Worm (Caenorhabditis elegans): ENCODE data around the gene C50F4.6.

Gene C50F4.6

DNA sequence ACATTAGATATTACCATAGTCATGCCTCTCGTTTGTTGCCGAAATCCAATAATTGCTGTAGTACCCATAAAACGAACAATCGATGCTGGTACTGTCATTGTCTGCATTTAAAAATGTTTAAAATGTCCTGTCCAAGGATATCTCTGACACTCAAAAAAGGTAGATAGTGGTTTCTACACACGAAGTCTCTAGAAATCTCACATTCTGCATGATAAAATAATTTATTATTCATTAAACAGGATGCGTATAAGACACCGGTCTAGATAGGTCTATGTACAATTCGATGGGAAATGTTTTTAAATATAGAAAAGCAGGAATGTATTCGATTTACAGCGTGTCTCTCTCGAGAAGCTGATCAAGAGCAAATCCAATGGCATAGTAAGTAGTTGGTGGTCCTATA lies 6.3 kb upstream of the C50F4.6 start, which contains the start of gene C50F4.12:
Gene C50F4.12 (minus strand): TSS at position 101 of the 400 bp plus-strand sequence.
- no peak for TF ChIP-seq ceh-9 (tag; optimal IDR thresholded peaks at IDR 0.05)
- no peak for TF ChIP-seq fkh-2 (tag; optimal IDR thresholded peaks at IDR 0.05)
- TF ChIP-seq ceh-82 (tag; optimal IDR thresholded peaks at IDR 0.05), result no peak
- no peak for TF ChIP-seq pha-4 (tag; optimal IDR thresholded peaks at IDR 0.05)
- TF ChIP-seq jun-1 (tag; optimal IDR thresholded peaks at IDR 0.05), result no peak
- TF ChIP-seq nhr-12 (tag; optimal IDR thresholded peaks at IDR 0.05), result no peak
- TF ChIP-seq nhr-28 (tag; optimal IDR thresholded peaks at IDR 0.05), result no peak
- TF ChIP-seq elt-3 (tag; optimal IDR thresholded peaks at IDR 0.05), result no peak
- TF ChIP-seq nfya-1 (tag; optimal IDR thresholded peaks at IDR 0.05; ENCODE audit: insufficient read depth), result no peak
- no peak for TF ChIP-seq fos-1 (tag; optimal IDR thresholded peaks at IDR 0.05)
- no peak for TF ChIP-seq daf-12 (tag; optimal IDR thresholded peaks at IDR 0.05)
- TF ChIP-seq ceh-28 (tag; optimal IDR thresholded peaks at IDR 0.05), result no peak
- TF ChIP-seq tbx-2 (tag; optimal IDR thresholded peaks at IDR 0.05), result no peak
- TF ChIP-seq mml-1 (tag; optimal IDR thresholded peaks at IDR 0.05), result no peak
- no peak for TF ChIP-seq egl-5 (tag; optimal IDR thresholded peaks at IDR 0.05)
- TF ChIP-seq ama-1 (optimal IDR thresholded peaks at IDR 0.05), result no peak
- no peak for TF ChIP-seq eor-1 (tag; optimal IDR thresholded peaks at IDR 0.05)

DNA sequence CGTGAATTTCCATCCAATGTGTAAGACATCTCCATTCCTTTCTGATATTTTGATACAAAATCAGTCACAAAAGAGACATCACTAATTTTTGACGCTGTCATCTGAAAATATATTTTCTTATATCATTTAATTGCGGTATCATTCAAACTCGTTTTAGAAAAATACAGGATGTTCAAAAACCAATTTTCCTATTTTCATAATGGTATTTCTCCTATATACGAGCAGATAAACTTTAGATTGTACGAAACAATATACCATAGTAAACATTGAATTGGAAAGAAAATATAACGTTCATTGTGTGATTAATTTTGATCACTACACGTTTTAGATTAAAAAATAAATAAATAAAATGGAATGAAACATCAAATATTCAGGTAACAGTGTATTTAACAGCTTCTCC lies 4.4 kb upstream of the C50F4.6 start, which contains the start of gene C50F4.16:
Gene C50F4.16 (minus strand): TSS at position 101 of the 400 bp plus-strand sequence.
- TF ChIP-seq sea-2 (GFP tag; optimal IDR thresholded peaks at IDR 0.05) (no peak), ZK546.5 (tag; optimal IDR thresholded peaks at IDR 0.05) (no peak), ceh-9 (tag; optimal IDR thresholded peaks at IDR 0.05) (no peak), nhr-23 (tag; optimal IDR thresholded peaks at IDR 0.05) (no peak), pha-4 (tag; optimal IDR thresholded peaks at IDR 0.05) (no peak), jun-1 (tag; optimal IDR thresholded peaks at IDR 0.05) (no peak), snpc-4 (tag; optimal IDR thresholded peaks at IDR 0.05) (no peak), nhr-11 (tag; optimal IDR thresholded peaks at IDR 0.05) (no peak), lin-15B (tag; optimal IDR thresholded peaks at IDR 0.05) (no peak), fkh-10 (GFP tag; optimal IDR thresholded peaks at IDR 0.05) (no peak), elt-2 (tag; optimal IDR thresholded peaks at IDR 0.05) (no peak), lsy-12 (tag; optimal IDR thresholded peaks at IDR 0.05) (no peak)

DNA sequence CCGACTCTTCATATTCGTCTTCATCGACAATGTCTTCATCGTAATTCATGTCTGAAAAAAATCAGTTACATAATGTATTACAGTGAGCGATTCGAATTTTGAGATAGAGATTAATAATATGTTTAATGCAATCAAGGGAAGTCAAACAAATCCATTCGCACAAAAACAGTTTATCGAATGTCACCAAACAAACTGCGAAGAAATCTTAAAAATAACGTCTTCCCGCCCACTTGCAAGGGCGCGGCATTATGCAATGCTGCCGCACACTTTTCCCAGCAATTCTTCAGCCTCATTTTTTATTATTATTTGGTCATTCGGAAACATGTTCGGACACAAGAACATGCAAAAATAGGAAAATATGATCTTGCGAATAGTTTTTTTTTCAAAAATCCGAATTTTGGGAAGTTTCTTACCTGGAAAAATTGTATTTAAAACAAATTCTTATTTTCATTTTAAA lies 1.7 kb upstream of the C50F4.6 start, which contains the start of gene mdf-1:
Gene mdf-1 (minus strand): TSS at position 51 of the 457 bp plus-strand sequence.
- peak; percentile 55 for TF ChIP-seq pha-4 (tag; optimal IDR thresholded peaks at IDR 0.05)
- peak; percentile 41 for TF ChIP-seq ama-1 (optimal IDR thresholded peaks at IDR 0.05)
- peak; percentile 73 for TF ChIP-seq lin-15B (tag; optimal IDR thresholded peaks at IDR 0.05)
- peak; percentile 14 for TF ChIP-seq tbx-2 (tag; optimal IDR thresholded peaks at IDR 0.05)
- no peak for TF ChIP-seq ztf-11 (tag; optimal IDR thresholded peaks at IDR 0.05)
- no peak for TF ChIP-seq fos-1 (tag; optimal IDR thresholded peaks at IDR 0.05)
- peak; percentile 17 for TF ChIP-seq egl-5 (tag; optimal IDR thresholded peaks at IDR 0.05)
- peak; percentile 12 for TF ChIP-seq unc-62 (GFP tag; optimal IDR thresholded peaks at IDR 0.05)
- TF ChIP-seq nhr-25 (tag; optimal IDR thresholded peaks at IDR 0.05), result peak; percentile 75
- TF ChIP-seq eor-1 (tag; optimal IDR thresholded peaks at IDR 0.05), result no peak
- TF ChIP-seq ceh-82 (tag; optimal IDR thresholded peaks at IDR 0.05), result no peak
- no peak for TF ChIP-seq nhr-12 (tag; optimal IDR thresholded peaks at IDR 0.05)
- TF ChIP-seq fkh-10 (GFP tag; optimal IDR thresholded peaks at IDR 0.05), result no peak
- TF ChIP-seq ceh-9 (tag; optimal IDR thresholded peaks at IDR 0.05), result no peak
- no peak for TF ChIP-seq ZK546.5 (tag; optimal IDR thresholded peaks at IDR 0.05)
- TF ChIP-seq pqm-1 (tag; optimal IDR thresholded peaks at IDR 0.05), result peak; percentile 58
- peak; percentile 47 for TF ChIP-seq nhr-43 (tag; optimal IDR thresholded peaks at IDR 0.05; ENCODE audit: poor library complexity, severe bottlenecking)
- TF ChIP-seq aly-2 (tag; optimal IDR thresholded peaks at IDR 0.05), result no peak
- peak; percentile 85 for TF ChIP-seq nhr-23 (tag; optimal IDR thresholded peaks at IDR 0.05)
- no peak for TF ChIP-seq nhr-237 (tag; optimal IDR thresholded peaks at IDR 0.05)
- peak; percentile 15 for TF ChIP-seq ztf-4 (tag; optimal IDR thresholded peaks at IDR 0.05)
- peak; percentile 85 for TF ChIP-seq hmg-11 (tag; optimal IDR thresholded peaks at IDR 0.05)
- TF ChIP-seq snpc-4 (tag; optimal IDR thresholded peaks at IDR 0.05), result peak; percentile 36
- TF ChIP-seq nhr-28 (tag; optimal IDR thresholded peaks at IDR 0.05), result no peak
- TF ChIP-seq elt-3 (tag; optimal IDR thresholded peaks at IDR 0.05), result no peak
- TF ChIP-seq ceh-28 (tag; optimal IDR thresholded peaks at IDR 0.05), result peak; percentile 15
- no peak for TF ChIP-seq mml-1 (tag; optimal IDR thresholded peaks at IDR 0.05)
- no peak for TF ChIP-seq nhr-67 (tag; optimal IDR thresholded peaks at IDR 0.05)
- no peak for TF ChIP-seq zag-1 (tag; optimal IDR thresholded peaks at IDR 0.05)
- TF ChIP-seq nhr-76 (tag; optimal IDR thresholded peaks at IDR 0.05), result no peak
- no peak for TF ChIP-seq ceh-16 (tag; optimal IDR thresholded peaks at IDR 0.05)
- TF ChIP-seq egl-27 (tag; optimal IDR thresholded peaks at IDR 0.05), result no peak
- no peak for TF ChIP-seq skn-1 (tag; optimal IDR thresholded peaks at IDR 0.05)
- no peak for TF ChIP-seq fkh-2 (tag; optimal IDR thresholded peaks at IDR 0.05)
- TF ChIP-seq nhr-11 (tag; optimal IDR thresholded peaks at IDR 0.05), result no peak
- TF ChIP-seq mdl-1 (tag; optimal IDR thresholded peaks at IDR 0.05), result no peak
- no peak for TF ChIP-seq nhr-77 (tag; optimal IDR thresholded peaks at IDR 0.05)
- TF ChIP-seq daf-12 (tag; optimal IDR thresholded peaks at IDR 0.05), result no peak
- TF ChIP-seq elt-2 (tag; optimal IDR thresholded peaks at IDR 0.05), result peak; percentile 47
- TF ChIP-seq elt-1 (tag; optimal IDR thresholded peaks at IDR 0.05), result no peak
- TF ChIP-seq unc-39 (tag; optimal IDR thresholded peaks at IDR 0.05), result no peak
- TF ChIP-seq jun-1 (tag; optimal IDR thresholded peaks at IDR 0.05), result no peak
- TF ChIP-seq nfya-1 (tag; optimal IDR thresholded peaks at IDR 0.05; ENCODE audit: insufficient read depth), result peak; percentile 82
- TF ChIP-seq lsy-12 (tag; optimal IDR thresholded peaks at IDR 0.05), result peak; percentile 51
- peak; percentile 63 for TF ChIP-seq lin-39 (tag; optimal IDR thresholded peaks at IDR 0.05)

All from whole organism, L3 larva.